Worm (Caenorhabditis elegans): ENCODE measurements around the gene clec-255.

DNA sequence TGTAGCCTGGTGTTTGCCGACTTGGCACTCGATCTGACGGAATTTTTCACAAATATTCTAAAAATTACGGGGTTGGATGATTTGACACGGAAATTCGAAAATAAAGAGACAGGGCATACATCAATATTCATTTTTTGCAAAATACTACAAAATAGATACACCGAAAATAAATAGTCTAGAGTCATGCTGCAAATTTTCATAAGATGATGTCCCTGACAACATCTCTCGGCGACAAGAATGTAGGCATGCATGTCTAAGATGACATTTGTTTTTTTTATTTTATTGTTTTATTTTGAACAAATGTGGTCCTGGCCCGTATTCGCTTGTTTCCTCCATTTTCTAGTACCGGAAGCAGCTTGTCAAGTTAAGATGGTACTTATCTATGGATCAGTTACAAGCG, 867 bp upstream of the clec-255 start, which contains the start of gene clec-256:
- no peak for TF ChIP-seq T26A5.8 (tag; optimal IDR thresholded peaks at IDR 0.05)
- no peak for TF ChIP-seq pbrm-1 (GFP tag; IDR thresholded peaks at IDR 0.05)
- no peak for TF ChIP-seq ama-1 (optimal IDR thresholded peaks at IDR 0.05)
- no peak for TF ChIP-seq ama-1 (GFP tag; optimal IDR thresholded peaks at IDR 0.05)
- TF ChIP-seq him-1 (tag; optimal IDR thresholded peaks at IDR 0.05): no peak
